Worm (Caenorhabditis elegans): ENCODE results near the gene emb-1.
A peak's percentile ranks its signal among the peaks of the same experiment; 100 is the strongest.

emb-1 gene

ce11 chrIII:5158674-5159073 lies 14.6 kb upstream of the emb-1 start, which contains the start of gene oxy-4:
Gene oxy-4 (minus strand): TSS chrIII:5158774.
- TF ChIP-seq unc-39 (tag; optimal IDR thresholded peaks at IDR 0.05) (no peak), ceh-82 (tag; optimal IDR thresholded peaks at IDR 0.05) (no peak), F49E8.2 (tag; optimal IDR thresholded peaks at IDR 0.05; ENCODE audit: borderline replicate concordance) (no peak), snpc-1.2 (GFP tag; IDR thresholded peaks at IDR 0.05) (no peak), F10B5.3 (tag; optimal IDR thresholded peaks at IDR 0.05) (no peak), hlh-30 (tag; optimal IDR thresholded peaks at IDR 0.05; ENCODE audit: insufficient read depth) (no peak), sdz-12 (GFP tag; optimal IDR thresholded peaks at IDR 0.05) (no peak), ZK546.5 (tag; optimal IDR thresholded peaks at IDR 0.05) (no peak), lin-29 (GFP tag; IDR thresholded peaks at IDR 0.05) (no peak), zfp-2 (tag; optimal IDR thresholded peaks at IDR 0.05) (no peak), unc-62 (GFP tag; optimal IDR thresholded peaks at IDR 0.05 in 1 of 2) (no peak), unc-62 (tag; optimal IDR thresholded peaks at IDR 0.05) (no peak), lsy-2 (tag; optimal IDR thresholded peaks at IDR 0.05) (no peak), aly-2 (tag; optimal IDR thresholded peaks at IDR 0.05) (no peak), ceh-44 (GFP tag; IDR thresholded peaks at IDR 0.05) (no peak), egl-43 (GFP tag; IDR thresholded peaks at IDR 0.05) (no peak), nhr-6 (tag; optimal IDR thresholded peaks at IDR 0.05) (no peak), tra-1 (GFP tag; IDR thresholded peaks at IDR 0.05) (no peak), saeg-2 (GFP tag; IDR thresholded peaks at IDR 0.05) (no peak), hif-1 (tag; optimal IDR thresholded peaks at IDR 0.05) (no peak), nhr-41 (GFP tag; IDR thresholded peaks at IDR 0.05) (no peak)

ce11 chrIII:5159505-5159904 lies 13.7 kb upstream of the emb-1 start, which contains the start of gene T10F2.5:
Gene T10F2.5 (minus strand): TSS chrIII:5159605.
- TF ChIP-seq Y75B8A.6 (GFP tag; IDR thresholded peaks at IDR 0.05): no peak
- TF ChIP-seq zfp-2 (tag; optimal IDR thresholded peaks at IDR 0.05): no peak
- TF ChIP-seq unc-62 (GFP tag; optimal IDR thresholded peaks at IDR 0.05 in 1 of 2): no peak
- no peak for TF ChIP-seq unc-62 (tag; optimal IDR thresholded peaks at IDR 0.05)
- TF ChIP-seq ctbp-1 (GFP tag; IDR thresholded peaks at IDR 0.05): no peak
- no peak for TF ChIP-seq nhr-41 (GFP tag; IDR thresholded peaks at IDR 0.05)
- no peak for TF ChIP-seq sdz-12 (GFP tag; optimal IDR thresholded peaks at IDR 0.05)
- TF ChIP-seq lin-38 (GFP tag; IDR thresholded peaks at IDR 0.05): peak; percentile 34
- no peak for TF ChIP-seq nhr-6 (tag; optimal IDR thresholded peaks at IDR 0.05)

ce11 chrIII:5160803-5161202 lies 12.4 kb upstream of the emb-1 start:
- TF ChIP-seq D1046.2 (GFP tag; IDR thresholded peaks at IDR 0.05) (no peak), F26F4.8 (GFP tag; conservative IDR thresholded peaks at IDR 0.05) (0 out of 2 replicates have a peak, but pooled peaks have one; percentile 12), zfp-3 (GFP tag; conservative IDR thresholded peaks at IDR 0.05) (no peak), ZK546.5 (tag; optimal IDR thresholded peaks at IDR 0.05) (no peak), mxl-2 (GFP tag; conservative IDR thresholded peaks at IDR 0.05) (no peak), vab-7 (GFP tag; IDR thresholded peaks at IDR 0.05) (no peak), ZK337.2 (GFP tag; IDR thresholded peaks at IDR 0.05) (no peak), lin-39 (tag; optimal IDR thresholded peaks at IDR 0.05) (no peak), egl-43 (GFP tag; IDR thresholded peaks at IDR 0.05) (no peak), Y105C5A.15 (GFP tag; IDR thresholded peaks at IDR 0.05) (no peak), unc-62 (GFP tag; optimal IDR thresholded peaks at IDR 0.05 in 1 of 2) (peak in 1 of 2 experiments; percentile 91), unc-62 (tag; optimal IDR thresholded peaks at IDR 0.05) (no peak), Y75B8A.6 (GFP tag; IDR thresholded peaks at IDR 0.05) (no peak), nhr-237 (tag; optimal IDR thresholded peaks at IDR 0.05) (no peak), rbr-2 (tag; optimal IDR thresholded peaks at IDR 0.05) (no peak), madf-5 (GFP tag; IDR thresholded peaks at IDR 0.05) (no peak), lin-29 (GFP tag; IDR thresholded peaks at IDR 0.05) (no peak), snpc-4 (tag; optimal IDR thresholded peaks at IDR 0.05) (no peak), Y5F2A.4 (GFP tag; optimal IDR thresholded peaks at IDR 0.05) (no peak)

Data from whole organism, L4 larva.